Worm (Caenorhabditis elegans): ENCODE data around the gene popl-5.

Gene popl-5

DNA sequence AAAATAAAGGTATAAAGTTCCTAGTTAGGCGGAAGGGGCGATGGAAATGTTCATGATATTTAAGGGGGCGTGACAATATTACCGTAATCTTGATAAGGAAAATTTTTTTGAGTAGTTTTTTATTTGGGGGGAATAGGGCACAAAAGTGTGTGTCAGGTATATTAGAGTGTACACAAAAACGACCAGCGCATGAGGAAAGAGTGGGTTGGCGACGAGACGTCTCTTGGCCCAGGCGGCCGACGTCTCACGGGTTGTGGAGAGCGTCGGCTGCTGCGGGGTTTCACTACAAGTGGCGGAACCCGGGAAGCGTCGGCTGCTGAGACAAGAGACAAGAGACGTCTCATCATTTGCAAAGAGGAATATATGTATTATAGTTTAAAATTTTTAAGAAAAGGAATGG, 23.4 kb downstream of the popl-5 start (continued):
- no peak for TF ChIP-seq snpc-3.4 (tag; optimal IDR thresholded peaks at IDR 0.05)
- peak; percentile 6 for TF ChIP-seq tbp1 (GFP tag; optimal IDR thresholded peaks at IDR 0.05)
- no peak for TF ChIP-seq madf-3 (GFP tag; IDR thresholded peaks at IDR 0.05)
- peak; percentile 14 for TF ChIP-seq ztf-18 (tag; optimal IDR thresholded peaks at IDR 0.05)
- TF ChIP-seq hsf-1 (GFP tag; IDR thresholded peaks at IDR 0.05), result no peak
- peak; percentile 93 for TF ChIP-seq snpc-4 (GFP tag; optimal IDR thresholded peaks at IDR 0.05)
- TF ChIP-seq snpc-4 (tag; optimal IDR thresholded peaks at IDR 0.05), result peak; percentile 98 to 99 (median 99)
- TF ChIP-seq die-1 (tag; optimal IDR thresholded peaks at IDR 0.05), result peak; percentile 14
- no peak for TF ChIP-seq Y95B8A.8 (GFP tag; IDR thresholded peaks at IDR 0.05)
- TF ChIP-seq F37B4.10 (GFP tag; IDR thresholded peaks at IDR 0.05), result no peak
- TF ChIP-seq cebp-2 (GFP tag; IDR thresholded peaks at IDR 0.05), result no peak
- TF ChIP-seq tlf-1 (GFP tag; optimal IDR thresholded peaks at IDR 0.05), result peak; percentile 23
- no peak for TF ChIP-seq attf-6 (GFP tag; IDR thresholded peaks at IDR 0.05)
- no peak for TF ChIP-seq ceh-100 (GFP tag; IDR thresholded peaks at IDR 0.05)
- no peak for TF ChIP-seq mes-4 (tag; optimal IDR thresholded peaks at IDR 0.05)
- TF ChIP-seq mel-28 (tag; optimal IDR thresholded peaks at IDR 0.05; ENCODE audit: borderline replicate concordance), result peak; percentile 30
- TF ChIP-seq mcd-1 (GFP tag; IDR thresholded peaks at IDR 0.05), result peak; percentile 68
- TF ChIP-seq atf-7 (tag; optimal IDR thresholded peaks at IDR 0.05), result peak; percentile 27
- peak; percentile 18 for TF ChIP-seq lin-54 (GFP tag; optimal IDR thresholded peaks at IDR 0.05)
- TF ChIP-seq lsy-27 (tag; optimal IDR thresholded peaks at IDR 0.05; ENCODE audit: borderline replicate concordance, insufficient read depth), result no peak
- peak; percentile 66 for TF ChIP-seq ztf-26 (tag; optimal IDR thresholded peaks at IDR 0.05)
- TF ChIP-seq madf-6 (GFP tag; IDR thresholded peaks at IDR 0.05), result no peak
- TF ChIP-seq hmg-20 (GFP tag; IDR thresholded peaks at IDR 0.05), result 0 out of 2 replicates have a peak, but pooled peaks have one; percentile 13
- TF ChIP-seq madf-10 (tag; optimal IDR thresholded peaks at IDR 0.05), result peak; percentile 72
- TF ChIP-seq unc-62 (GFP tag; optimal IDR thresholded peaks at IDR 0.05), result no peak
- TF ChIP-seq ceh-91 (GFP tag; IDR thresholded peaks at IDR 0.05), result no peak
- peak; percentile 35 for TF ChIP-seq repo-1 (tag; optimal IDR thresholded peaks at IDR 0.05)
- no peak for TF ChIP-seq ztf-28 (GFP tag; IDR thresholded peaks at IDR 0.05)
- no peak for TF ChIP-seq Y56A3A.18 (GFP tag; IDR thresholded peaks at IDR 0.05)
- no peak for TF ChIP-seq dpl-1 (GFP tag; optimal IDR thresholded peaks at IDR 0.05)
- no peak for TF ChIP-seq rpc-1 (optimal IDR thresholded peaks at IDR 0.05)
- TF ChIP-seq rpc-1 (tag; optimal IDR thresholded peaks at IDR 0.05), result no peak
- no peak for TF ChIP-seq hrde-1 (tag; optimal IDR thresholded peaks at IDR 0.05; ENCODE audit: borderline replicate concordance)
- TF ChIP-seq hmg-1.2 (GFP tag; IDR thresholded peaks at IDR 0.05), result peak; percentile 73
- no peak for TF ChIP-seq attf-3 (GFP tag; conservative IDR thresholded peaks at IDR 0.05)
- no peak for TF ChIP-seq nhr-120 (GFP tag; IDR thresholded peaks at IDR 0.05)
- TF ChIP-seq bed-1 (GFP tag; IDR thresholded peaks at IDR 0.05), result no peak
- no peak for TF ChIP-seq madf-8 (GFP tag; conservative IDR thresholded peaks at IDR 0.05)
- no peak for TF ChIP-seq nfya-1 (tag; optimal IDR thresholded peaks at IDR 0.05; ENCODE audit: borderline replicate concordance, insufficient read depth)
- TF ChIP-seq F52B5.7 (tag; optimal IDR thresholded peaks at IDR 0.05), result peak; percentile 46
- TF ChIP-seq athp-1 (tag; optimal IDR thresholded peaks at IDR 0.05), result peak; percentile 22
- TF ChIP-seq cebp-1 (GFP tag; IDR thresholded peaks at IDR 0.05), result no peak
- peak; percentile 54 for TF ChIP-seq cebp-1 (tag; optimal IDR thresholded peaks at IDR 0.05)
- TF ChIP-seq nhr-27 (tag; optimal IDR thresholded peaks at IDR 0.05), result no peak
- no peak for TF ChIP-seq sptf-2 (GFP tag; optimal IDR thresholded peaks at IDR 0.05)
- TF ChIP-seq ztf-6 (GFP tag; IDR thresholded peaks at IDR 0.05), result no peak
- no peak for TF ChIP-seq xnd-1 (tag; optimal IDR thresholded peaks at IDR 0.05)
- no peak for TF ChIP-seq egl-18 (GFP tag; IDR thresholded peaks at IDR 0.05)
- no peak for TF ChIP-seq tbx-9 (tag; optimal IDR thresholded peaks at IDR 0.05; ENCODE audit: borderline replicate concordance)
- TF ChIP-seq F22D6.2 (tag; optimal IDR thresholded peaks at IDR 0.05), result no peak

Data from whole organism, young adult.